Fruit fly (Drosophila melanogaster): ENCODE results near the gene CG15743.

CG15743 gene

dm6 chrX:13332702-13333243, 47.3 kb downstream of the CG15743 start (continued):
- TF ChIP-seq Abd-B (GFP tag; optimal IDR thresholded peaks at IDR 0.05) (no peak), Ets97D (GFP tag; optimal IDR thresholded peaks at IDR 0.05) (no peak), CoRest (tag; optimal IDR thresholded peaks at IDR 0.05) (peak; percentile 28), Blimp-1 (GFP tag; optimal IDR thresholded peaks at IDR 0.05) (no peak), CG7928 (GFP tag; optimal IDR thresholded peaks at IDR 0.05) (no peak), Hr3 (GFP tag; optimal IDR thresholded peaks at IDR 0.05) (peak; percentile 3), Nf-YB (GFP tag; optimal IDR thresholded peaks at IDR 0.05) (no peak), caup (GFP tag; optimal IDR thresholded peaks at IDR 0.05; ENCODE audit: severe bottlenecking) (no peak), CG9817 (tag; optimal IDR thresholded peaks at IDR 0.05) (no peak), Taf1 (GFP tag; IDR thresholded peaks at IDR 0.05) (no peak), so (GFP tag; IDR thresholded peaks at IDR 0.05) (no peak), grau (tag; optimal IDR thresholded peaks at IDR 0.05) (peak; percentile 46), CG11696 (GFP tag; IDR thresholded peaks at IDR 0.05) (no peak), CG15601 (tag; optimal IDR thresholded peaks at IDR 0.05) (no peak), CG12744 (GFP tag; optimal IDR thresholded peaks at IDR 0.05) (no peak), inv (GFP tag; IDR thresholded peaks at IDR 0.05; ENCODE audit: partially characterized antibody) (no peak), HLHmδ (GFP tag; optimal IDR thresholded peaks at IDR 0.05) (no peak), exex (tag; optimal IDR thresholded peaks at IDR 0.05) (peak; percentile 82), kni (GFP tag; optimal IDR thresholded peaks at IDR 0.05) (no peak), ase (GFP tag; IDR thresholded peaks at IDR 0.05) (no peak), CG11247 (GFP tag; IDR thresholded peaks at IDR 0.05) (no peak), CrebB (tag; optimal IDR thresholded peaks at IDR 0.05) (no peak), Antp (GFP tag; optimal IDR thresholded peaks at IDR 0.05) (peak; percentile 11), az2 (GFP tag; optimal IDR thresholded peaks at IDR 0.05) (no peak), ftz-f1 (GFP tag; optimal IDR thresholded peaks at IDR 0.05) (no peak), Dll (GFP tag; IDR thresholded peaks at IDR 0.05; ENCODE audit: partially characterized antibody) (no peak), lov (optimal IDR thresholded peaks at IDR 0.05) (no peak), lov (GFP tag; IDR thresholded peaks at IDR 0.05) (no peak), CG2116 (GFP tag; optimal IDR thresholded peaks at IDR 0.05) (no peak), CG6765 (GFP tag; optimal IDR thresholded peaks at IDR 0.05) (no peak), eyg (GFP tag; optimal IDR thresholded peaks at IDR 0.05) (no peak), Awh (GFP tag; IDR thresholded peaks at IDR 0.05) (no peak), CG11398 (GFP tag; optimal IDR thresholded peaks at IDR 0.05) (no peak)

dm6 chrX:13334434-13335146, 49.1 kb downstream of the CG15743 start:
- TF ChIP-seq hth (optimal IDR thresholded peaks at IDR 0.05) (no peak), chm (GFP tag; IDR thresholded peaks at IDR 0.05) (peak; percentile 27; the same call in 1 of the 2 replicates), ewg (GFP tag; optimal IDR thresholded peaks at IDR 0.05) (no peak), CG31388 (GFP tag; optimal IDR thresholded peaks at IDR 0.05) (no peak), ken (GFP tag; IDR thresholded peaks at IDR 0.05) (peak; percentile 59; the same call in 1 of the 3 replicates), lov (optimal IDR thresholded peaks at IDR 0.05) (no peak), lov (GFP tag; IDR thresholded peaks at IDR 0.05) (no peak), HHEX (GFP tag; optimal IDR thresholded peaks at IDR 0.05) (peak; percentile 3), pita (GFP tag; optimal IDR thresholded peaks at IDR 0.05) (no peak), CG7372 (GFP tag; IDR thresholded peaks at IDR 0.05) (no peak), CG9215 (GFP tag; IDR thresholded peaks at IDR 0.05) (no peak), dmrt11E (tag; optimal IDR thresholded peaks at IDR 0.05) (no peak), GATAe (GFP tag; conservative IDR thresholded peaks at IDR 0.05) (peak; percentile 9; the same call in 1 of the 2 replicates), CG5180 (GFP tag; optimal IDR thresholded peaks at IDR 0.05) (no peak), CG16863 (GFP tag; optimal IDR thresholded peaks at IDR 0.05) (no peak), Sox102F (GFP tag; optimal IDR thresholded peaks at IDR 0.05) (no peak), dm (GFP tag; optimal IDR thresholded peaks at IDR 0.05) (no peak), bbx (GFP tag; IDR thresholded peaks at IDR 0.05; ENCODE audit: partially characterized antibody) (no peak), zen (tag; optimal IDR thresholded peaks at IDR 0.05) (no peak), CG1832 (GFP tag; optimal IDR thresholded peaks at IDR 0.05) (no peak)

Data from whole organism, embryonic.